Worm (Caenorhabditis elegans) whole organism, L1 larva: ENCODE measurements around the gene ZK721.4.
A peak's percentile ranks its signal among the peaks of the same experiment; 100 is the strongest.

Experiments
- C04F5.9 ChIP-seq: sonication (generic microtip); optimal IDR thresholded peaks from 2 replicates; lab custom pipeline; 2016; ENCODE audit warnings: missing genetic modification characterization, missing compliant biosample characterization
- C16A3.4 ChIP-seq: fragments of 150-350 bp; optimal IDR thresholded peaks from 2 replicates; lab custom pipeline; 2014; ENCODE audit warnings: missing biosample characterization, missing genetic modification characterization
- C34B4.2 ChIP-seq: sonication (generic microtip); optimal IDR thresholded peaks from 2 replicates; lab custom pipeline; 2017; ENCODE audit warnings: mild to moderate bottlenecking, missing genetic modification characterization, missing compliant biosample characterization
- F16B12.6 ChIP-seq: fragments of 150-350 bp; optimal IDR thresholded peaks from 2 replicates; lab custom pipeline; 2014; ENCODE audit warnings: missing biosample characterization, missing genetic modification characterization
- alr-1 ChIP-seq: fragments of 200-800 bp; sonication (Bioruptor generic); optimal IDR thresholded peaks from 2 replicates; lab custom pipeline; 2018; ENCODE audit warnings: borderline replicate concordance, mild to moderate bottlenecking, missing genetic modification characterization, missing compliant biosample characterization
- ama-1 ChIP-seq: fragments of 150-350 bp; optimal IDR thresholded peaks from 2 replicates; lab custom pipeline; 2014
- blmp-1 ChIP-seq: fragments of 150-350 bp; optimal IDR thresholded peaks from 2 replicates; lab custom pipeline; 2014; ENCODE audit warnings: missing biosample characterization, missing genetic modification characterization
- ceh-8 ChIP-seq: fragments of 200-800 bp; sonication (Bioruptor generic); optimal IDR thresholded peaks from 2 replicates; lab custom pipeline; 2018; ENCODE audit warnings: mild to moderate bottlenecking, missing genetic modification characterization, moderate library complexity, missing compliant biosample characterization
- ceh-82 ChIP-seq, 3 experiments: fragments of 150-350 bp in 1 of 3; sonication (generic microtip) in 2 of 3; optimal IDR thresholded peaks; 2 replicates each; lab custom pipeline; 2014 to 2017; ENCODE audit warnings: missing biosample characterization in 3 of 3, missing genetic modification characterization in 3 of 3
- dsc-1 ChIP-seq: sonication (generic microtip); optimal IDR thresholded peaks from 2 replicates; lab custom pipeline; 2016; ENCODE audit warnings: mild to moderate bottlenecking, missing genetic modification characterization, missing compliant biosample characterization
- efl-1 ChIP-seq, 4 experiments: fragments of 150-350 bp; optimal IDR thresholded peaks in 3 of 4; peaks in 1 of 4; 1 replicate in 1 of 4; 2 replicates in 3 of 4; lab custom pipeline; 2014; ENCODE audit warnings: missing biosample characterization in 2 of 4, missing genetic modification characterization in 2 of 4, missing genetic modification reagents in 2 of 4
- egl-13 ChIP-seq: sonication (generic microtip); optimal IDR thresholded peaks from 2 replicates; lab custom pipeline; 2016; ENCODE audit warnings: missing genotype, missing genetic modification reagents, missing genetic modification characterization, missing compliant biosample characterization
- ets-5 ChIP-seq: fragments of 200-800 bp; sonication (Bioruptor generic); IDR thresholded peaks from 2 replicates; pipeline ENCODE4 v1.3.6; 2022; ENCODE audit warnings: missing genetic modification characterization, missing compliant biosample characterization
- fkh-10 ChIP-seq: sonication (generic microtip); optimal IDR thresholded peaks from 2 replicates; lab custom pipeline; 2017; ENCODE audit warnings: missing biosample characterization, missing genetic modification reagents, missing genetic modification characterization
- fkh-8 ChIP-seq: sonication (generic microtip); optimal IDR thresholded peaks from 2 replicates; lab custom pipeline; 2016; ENCODE audit warnings: mild to moderate bottlenecking, missing genetic modification characterization, missing compliant biosample characterization
- hpl-2 ChIP-seq: fragments of 150-350 bp; optimal IDR thresholded peaks from 2 replicates; lab custom pipeline; 2014; ENCODE audit warnings: missing biosample characterization, missing genetic modification reagents, missing genetic modification characterization
- irx-1 ChIP-seq: sonication (generic microtip); optimal IDR thresholded peaks from 2 replicates; lab custom pipeline; 2016; ENCODE audit warnings: missing genetic modification characterization, missing compliant biosample characterization
- isw-1 ChIP-seq: fragments of 200-800 bp; sonication (Bioruptor generic); IDR thresholded peaks from 2 replicates; pipeline ENCODE4 v1.3.6; 2022; ENCODE audit warnings: missing genetic modification characterization, missing compliant biosample characterization
- jun-1 ChIP-seq: fragments of 150-350 bp; optimal IDR thresholded peaks from 2 replicates; lab custom pipeline; 2014; ENCODE audit warnings: missing biosample characterization, missing genetic modification reagents, missing genetic modification characterization
- lin-14 ChIP-seq: fragments of 200-800 bp; sonication (Bioruptor generic); optimal IDR thresholded peaks from 2 replicates; lab custom pipeline; 2018; ENCODE audit warnings: mild to moderate bottlenecking, missing genetic modification characterization, moderate library complexity, missing compliant biosample characterization
- lin-35 ChIP-seq, 2 experiments: fragments of 150-350 bp; optimal IDR thresholded peaks; 2 replicates each; lab custom pipeline; 2014; ENCODE audit warnings: missing biosample characterization in 2 of 2, missing genetic modification characterization in 2 of 2, missing genetic modification reagents in 2 of 2
- lin-39 ChIP-seq: fragments of 150-350 bp; optimal IDR thresholded peaks from 2 replicates; lab custom pipeline; 2014; ENCODE audit warnings: missing biosample characterization, missing genetic modification reagents, missing genetic modification characterization
- lir-3 ChIP-seq: sonication (generic microtip); optimal IDR thresholded peaks from 2 replicates; lab custom pipeline; 2016; ENCODE audit warnings: mild to moderate bottlenecking, missing genetic modification characterization, moderate library complexity, missing compliant biosample characterization; ENCODE audit not compliant: poor library complexity
- lsy-2 ChIP-seq, 2 experiments: fragments of 150-350 bp; optimal IDR thresholded peaks; 2 replicates each; lab custom pipeline; 2014; ENCODE audit warnings: missing biosample characterization in 2 of 2, missing genetic modification characterization in 2 of 2
- mdl-1 ChIP-seq, 2 experiments: fragments of 150-350 bp; optimal IDR thresholded peaks; 2 replicates each; lab custom pipeline; 2014 to 2017; ENCODE audit warnings: missing biosample characterization in 2 of 2, missing genetic modification characterization in 2 of 2, inconsistent platforms in 1 of 2
- nhr-20 ChIP-seq: sonication (generic microtip); optimal IDR thresholded peaks from 2 replicates; lab custom pipeline; 2016; ENCODE audit warnings: mild to moderate bottlenecking, missing genetic modification characterization, missing compliant biosample characterization
- nhr-47 ChIP-seq: sonication (generic microtip); optimal IDR thresholded peaks from 2 replicates; lab custom pipeline; 2016; ENCODE audit warnings: mild to moderate bottlenecking, missing genetic modification characterization, moderate library complexity, missing compliant biosample characterization
- nhr-71 ChIP-seq: sonication (generic microtip); optimal IDR thresholded peaks from 2 replicates; lab custom pipeline; 2016; ENCODE audit warnings: mild to moderate bottlenecking, missing genetic modification characterization, moderate library complexity, missing compliant biosample characterization
- nhr-77 ChIP-seq: fragments of 150-350 bp; optimal IDR thresholded peaks from 2 replicates; lab custom pipeline; 2014; ENCODE audit warnings: missing biosample characterization, missing genetic modification characterization
- nhr-85 ChIP-seq: sonication (generic microtip); peaks from one replicate; lab custom pipeline; 2016; ENCODE audit warnings: missing genetic modification characterization, inconsistent platforms, missing compliant biosample characterization
- pag-3 ChIP-seq: sonication (generic microtip); optimal IDR thresholded peaks from 2 replicates; lab custom pipeline; 2017; ENCODE audit warnings: missing genetic modification characterization, mild to moderate bottlenecking, missing compliant biosample characterization, antibody characterized with exemption, borderline replicate concordance; ENCODE audit not compliant: insufficient read depth
- pax-3 ChIP-seq: fragments of 200-800 bp; sonication (Bioruptor generic); optimal IDR thresholded peaks from 2 replicates; lab custom pipeline; 2018; ENCODE audit warnings: mild to moderate bottlenecking, missing genetic modification characterization, moderate library complexity, missing compliant biosample characterization
- pqm-1 ChIP-seq: sonication (generic microtip); optimal IDR thresholded peaks from 3 replicates; lab custom pipeline; 2017; ENCODE audit warnings: missing biosample characterization, missing genetic modification characterization
- skn-1 ChIP-seq: fragments of 150-350 bp; optimal IDR thresholded peaks from 2 replicates; lab custom pipeline; 2014; ENCODE audit warnings: missing biosample characterization, missing genetic modification characterization
- snpc-4 ChIP-seq: fragments of 150-350 bp; optimal IDR thresholded peaks from 2 replicates; lab custom pipeline; 2014; ENCODE audit warnings: missing biosample characterization, missing genetic modification characterization
- snu-23 ChIP-seq: sonication (generic microtip); optimal IDR thresholded peaks from 2 replicates; lab custom pipeline; 2016; ENCODE audit warnings: missing genetic modification characterization, missing compliant biosample characterization
- sox-4 ChIP-seq: sonication (generic microtip); optimal IDR thresholded peaks from 2 replicates; lab custom pipeline; 2016; ENCODE audit warnings: missing genetic modification characterization, missing compliant biosample characterization
- sptf-1 ChIP-seq: fragments of 150-350 bp; optimal IDR thresholded peaks from 2 replicates; lab custom pipeline; 2014; ENCODE audit warnings: missing biosample characterization, missing genetic modification characterization
- sup-37 ChIP-seq: fragments of 200-800 bp; sonication (Bioruptor generic); optimal IDR thresholded peaks from 2 replicates; lab custom pipeline; 2018; ENCODE audit warnings: mild to moderate bottlenecking, missing genetic modification characterization, missing compliant biosample characterization
- swsn-7 ChIP-seq: sonication (generic microtip); optimal IDR thresholded peaks from 2 replicates; lab custom pipeline; 2016; ENCODE audit warnings: missing genetic modification characterization, missing compliant biosample characterization
- tbx-2 ChIP-seq: sonication (generic microtip); optimal IDR thresholded peaks from 2 replicates; lab custom pipeline; 2016; ENCODE audit warnings: missing genetic modification characterization, missing compliant biosample characterization
- unc-86 ChIP-seq: sonication (generic microtip); optimal IDR thresholded peaks from 2 replicates; lab custom pipeline; 2016; ENCODE audit warnings: missing genetic modification characterization, missing compliant biosample characterization
- unc-98 ChIP-seq: fragments of 200-800 bp; sonication (Bioruptor generic); IDR thresholded peaks from 2 replicates; pipeline ENCODE4 v1.3.6; 2022; ENCODE audit warnings: missing genetic modification characterization, missing compliant biosample characterization
- xbp-1 ChIP-seq: sonication (generic microtip); optimal IDR thresholded peaks from 2 replicates; lab custom pipeline; 2016; ENCODE audit warnings: missing genetic modification characterization, missing compliant biosample characterization
- ztf-11 ChIP-seq, 2 experiments: sonication (generic microtip); optimal IDR thresholded peaks; 2 replicates each; lab custom pipeline; 2016 to 2017; ENCODE audit warnings: missing genetic modification characterization in 2 of 2, missing biosample characterization in 1 of 2, missing compliant biosample characterization in 1 of 2
- ztf-4 ChIP-seq: fragments of 150-350 bp; optimal IDR thresholded peaks from 2 replicates; lab custom pipeline; 2014; ENCODE audit warnings: missing biosample characterization, missing genetic modification characterization

The ZK721.4 gene

ce11 chrX:8805475-8805874, 26.8 kb downstream of the ZK721.4 start:
- peak; percentile 59 for TF ChIP-seq ceh-8 (GFP tag; lab: Kevin White, UChicago)
- TF ChIP-seq ztf-11 (tag; optimal IDR thresholded peaks at IDR 0.05; lab: Kevin White, UChicago), result no peak
- no peak for TF ChIP-seq unc-98 (GFP tag; lab: Robert Waterston, UW)
- TF ChIP-seq xbp-1 (tag; lab: Kevin White, UChicago), result no peak
- TF ChIP-seq lin-14 (GFP tag; lab: Kevin White, UChicago), result no peak

ce11 chrX:8806070-8806799, 27.6 kb downstream of the ZK721.4 start, which contains the start of gene R04E5.8:
TSS of gene R04E5.8 (minus strand) at chrX:8806120.
- peak; percentile 57 for TF ChIP-seq nhr-71 (tag; lab: Kevin White, UChicago)
- peak; percentile 57 for TF ChIP-seq egl-13 (tag; lab: Kevin White, UChicago)
- peak; percentile 91 for TF ChIP-seq fkh-8
- TF ChIP-seq pax-3, result peak; percentile 67
- TF ChIP-seq xbp-1 (tag; lab: Kevin White, UChicago), result peak; percentile 0
- 0 out of 2 replicates have a peak, but pooled peaks have one; percentile 4 for TF ChIP-seq isw-1 (GFP tag; lab: Robert Waterston, UW)
- no peak for TF ChIP-seq blmp-1 (tag; lab: Kevin White, UChicago)
- TF ChIP-seq efl-1 (optimal IDR thresholded peaks at IDR 0.05; lab: Kevin White, UChicago), result peak in 1 of 2 experiments; percentile 30
- no peak for TF ChIP-seq efl-1 (GFP tag; optimal IDR thresholded peaks at IDR 0.05 in 1 of 2; lab: Kevin White, UChicago)
- TF ChIP-seq nhr-85 (tag; lab: Kevin White, UChicago), result no peak
- peak; percentile 45 for TF ChIP-seq swsn-7 (tag; lab: Kevin White, UChicago)
- peak; percentile 35 for TF ChIP-seq unc-86 (tag; lab: Kevin White, UChicago)
- TF ChIP-seq ceh-82 (tag; optimal IDR thresholded peaks at IDR 0.05; lab: Kevin White, UChicago), result peak in 1 of 3 experiments; percentile 63
- peak; percentile 52 for TF ChIP-seq fkh-10 (GFP tag; lab: Kevin White, UChicago)
- peak; percentile 31 for TF ChIP-seq snpc-4 (tag; lab: Kevin White, UChicago)
- peak in 1 of 2 experiments; percentile 25 for TF ChIP-seq mdl-1 (tag; optimal IDR thresholded peaks at IDR 0.05; lab: Kevin White, UChicago)
- peak; percentile 20 for TF ChIP-seq snu-23 (GFP tag; lab: Kevin White, UChicago)
- peak; percentile 72 for TF ChIP-seq nhr-47 (tag; lab: Kevin White, UChicago)
- no peak for TF ChIP-seq ets-5 (GFP tag; lab: Robert Waterston, UW)
- no peak for TF ChIP-seq ama-1 (lab: Kevin White, UChicago)
- peak in 1 of 2 experiments; percentile 32 for TF ChIP-seq ztf-11 (tag; optimal IDR thresholded peaks at IDR 0.05; lab: Kevin White, UChicago)
- TF ChIP-seq lin-39 (tag; lab: Kevin White, UChicago), result no peak
- TF ChIP-seq nhr-20 (tag; lab: Kevin White, UChicago), result peak; percentile 21
- peak; percentile 31 for TF ChIP-seq jun-1 (tag; lab: Kevin White, UChicago)
- peak; percentile 20 for TF ChIP-seq sox-4 (tag; lab: Kevin White, UChicago)
- TF ChIP-seq dsc-1 (tag; lab: Kevin White, UChicago), result peak; percentile 21
- TF ChIP-seq lin-14 (GFP tag; lab: Kevin White, UChicago), result peak; percentile 91
- no peak for TF ChIP-seq F16B12.6 (tag; lab: Kevin White, UChicago)
- no peak for TF ChIP-seq C16A3.4 (tag; lab: Kevin White, UChicago)
- peak; percentile 16 for TF ChIP-seq tbx-2
- TF ChIP-seq sup-37 (GFP tag; lab: Kevin White, UChicago), result no peak
- TF ChIP-seq lsy-2 (tag; optimal IDR thresholded peaks at IDR 0.05; lab: Kevin White, UChicago), result peak; percentile 4 to 25

DNA sequence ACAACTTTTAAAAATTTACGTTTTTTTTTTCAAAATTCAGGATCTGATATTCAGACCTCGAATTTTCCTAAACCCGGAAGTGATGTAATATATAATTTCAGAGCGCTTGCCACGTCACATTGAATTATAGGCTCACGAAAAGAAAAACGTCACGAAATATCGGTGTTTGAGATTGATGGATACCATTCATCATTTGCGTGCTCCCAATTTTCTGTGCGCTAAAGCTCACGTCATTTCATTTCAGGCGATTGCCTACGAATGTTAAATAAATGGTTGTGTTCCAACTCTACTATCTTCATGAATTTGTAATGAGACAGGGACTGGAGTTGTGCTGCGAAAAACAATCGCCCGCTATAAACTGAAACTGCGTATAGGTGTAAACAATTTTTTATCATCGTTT, 30.1 kb downstream of the ZK721.4 start:
- TF ChIP-seq nhr-77 (tag; lab: Kevin White, UChicago) (no peak), lin-35 (GFP tag; optimal IDR thresholded peaks at IDR 0.05; lab: Kevin White, UChicago) (no peak), ztf-4 (no peak), pag-3 (no peak), C04F5.9 (tag; lab: Kevin White, UChicago) (no peak), pax-3 (no peak), C34B4.2 (tag; lab: Kevin White, UChicago) (no peak), sptf-1 (tag; lab: Kevin White, UChicago) (no peak), irx-1 (tag; lab: Kevin White, UChicago) (no peak), pqm-1 (no peak), lir-3 (tag; lab: Kevin White, UChicago) (no peak), nhr-47 (tag; lab: Kevin White, UChicago) (no peak), isw-1 (GFP tag; lab: Robert Waterston, UW) (no peak), lin-39 (tag; lab: Kevin White, UChicago) (no peak), ceh-8 (GFP tag; lab: Kevin White, UChicago) (no peak), hpl-2 (GFP tag; lab: Kevin White, UChicago) (no peak), ztf-11 (tag; optimal IDR thresholded peaks at IDR 0.05; lab: Kevin White, UChicago) (no peak), skn-1 (tag; lab: Kevin White, UChicago) (no peak), alr-1 (no peak)
